Fruit fly (Drosophila melanogaster) whole organism, embryonic: Measurements from ENCODE around the gene CG6733.

Experiments
- ATbp ChIP-seq: fragments of 200-800 bp; sonication (Bioruptor generic); optimal IDR thresholded peaks from 2 replicates; lab custom pipeline; 2017; ENCODE audit warnings: missing biosample characterization, mild to moderate bottlenecking, missing genetic modification characterization, missing genetic modification reagents
- Atf6 ChIP-seq: fragments of 200-800 bp; sonication (Bioruptor generic); IDR thresholded peaks from 2 replicates; pipeline ENCODE4 v1.3.6; 2022; ENCODE audit warnings: missing biosample characterization, missing genetic modification characterization
- BtbVII ChIP-seq: fragments of 200-800 bp; sonication (Bioruptor generic); optimal IDR thresholded peaks from 3 replicates; lab custom pipeline; 2017; ENCODE audit warnings: missing biosample characterization, mild to moderate bottlenecking, missing genetic modification characterization
- CG10209 ChIP-seq: fragments of 200-800 bp; sonication (Bioruptor generic); optimal IDR thresholded peaks from 3 replicates; lab custom pipeline; 2017; ENCODE audit warnings: missing biosample characterization, mild to moderate bottlenecking, missing genetic modification characterization, missing genetic modification reagents
- CG10366 ChIP-seq: fragments of 200-800 bp; sonication (Bioruptor generic); IDR thresholded peaks from 2 replicates; pipeline ENCODE4 v1.3.6; 2022; ENCODE audit warnings: missing biosample characterization, missing genetic modification characterization
- CG11398 ChIP-seq: fragments of 200-800 bp; sonication (Bioruptor generic); optimal IDR thresholded peaks from 2 replicates; lab custom pipeline; 2016; ENCODE audit warnings: missing biosample characterization, missing genetic modification characterization
- CG12104 ChIP-seq: fragments of 200-800 bp; sonication (Bioruptor generic); optimal IDR thresholded peaks from 3 replicates; lab custom pipeline; 2016; ENCODE audit warnings: missing biosample characterization, missing genetic modification characterization
- CG12391 ChIP-seq: fragments of 200-800 bp; sonication (Bioruptor generic); optimal IDR thresholded peaks from 3 replicates; lab custom pipeline; 2018; ENCODE audit warnings: missing biosample characterization, mild to moderate bottlenecking, missing genetic modification characterization, moderate library complexity
- CG13424 ChIP-seq: fragments of 200-800 bp; sonication (Bioruptor generic); optimal IDR thresholded peaks from 2 replicates; lab custom pipeline; 2019; ENCODE audit warnings: missing biosample characterization, mild to moderate bottlenecking, missing genetic modification characterization, moderate library complexity
- CG17186 ChIP-seq: fragments of 200-800 bp; sonication (Bioruptor generic); optimal IDR thresholded peaks from 3 replicates; lab custom pipeline; 2017; ENCODE audit warnings: missing biosample characterization, missing genetic modification reagents, missing genetic modification characterization
- CG17385 ChIP-seq: fragments of 200-800 bp; sonication (Bioruptor generic); optimal IDR thresholded peaks from 3 replicates; lab custom pipeline; 2018; ENCODE audit warnings: missing biosample characterization, mild to moderate bottlenecking, missing genetic modification characterization
- CG17568 ChIP-seq: fragments of 200-800 bp; sonication (Bioruptor generic); optimal IDR thresholded peaks from 2 replicates; lab custom pipeline; 2018; ENCODE audit warnings: missing biosample characterization, mild to moderate bottlenecking, missing genetic modification characterization, moderate library complexity
- CG31224 ChIP-seq: fragments of 200-800 bp; sonication (Bioruptor generic); IDR thresholded peaks from 2 replicates; pipeline ENCODE4 v1.3.6; 2022; ENCODE audit warnings: missing biosample characterization, missing genetic modification characterization
- CG31365 ChIP-seq: fragments of 200-800 bp; sonication (Bioruptor generic); optimal IDR thresholded peaks from 2 replicates; lab custom pipeline; 2018; ENCODE audit warnings: missing biosample characterization, mild to moderate bottlenecking, missing genetic modification characterization
- CG34376 ChIP-seq: fragments of 200-800 bp; sonication (Bioruptor generic); optimal IDR thresholded peaks from 2 replicates; lab custom pipeline; 2018; ENCODE audit warnings: missing biosample characterization, mild to moderate bottlenecking, missing genetic modification characterization
- CG3847 ChIP-seq: fragments of 200-800 bp; sonication (Bioruptor generic); IDR thresholded peaks from 2 replicates; pipeline ENCODE4 v1.3.6; 2022; ENCODE audit warnings: missing biosample characterization, missing genetic modification characterization
- CG4617 ChIP-seq: fragments of 200-800 bp; sonication (Bioruptor generic); optimal IDR thresholded peaks from 3 replicates; lab custom pipeline; 2016; ENCODE audit warnings: missing biosample characterization, missing genetic modification characterization, borderline replicate concordance
- CG5953 ChIP-seq: fragments of 200-800 bp; sonication (Bioruptor generic); IDR thresholded peaks from 2 replicates; pipeline ENCODE4 v1.3.6; 2022; ENCODE audit warnings: missing biosample characterization, missing genetic modification characterization
- CG6689 ChIP-seq: fragments of 200-800 bp; sonication (Bioruptor generic); IDR thresholded peaks from 2 replicates; pipeline ENCODE4 v1.3.6; 2022; ENCODE audit warnings: missing biosample characterization, missing genetic modification characterization
- CG6765 ChIP-seq: fragments of 200-800 bp; sonication (Bioruptor generic); optimal IDR thresholded peaks from 3 replicates; lab custom pipeline; 2017; ENCODE audit warnings: missing biosample characterization, mild to moderate bottlenecking, missing genetic modification characterization
- CG7745 ChIP-seq: fragments of 200-800 bp; sonication (Bioruptor generic); optimal IDR thresholded peaks from 2 replicates; lab custom pipeline; 2018; ENCODE audit warnings: missing biosample characterization, mild to moderate bottlenecking, missing genetic modification characterization, moderate library complexity
- CG8388 ChIP-seq: fragments of 200-800 bp; sonication (Bioruptor generic); optimal IDR thresholded peaks from 2 replicates; lab custom pipeline; 2019; ENCODE audit warnings: missing biosample characterization, mild to moderate bottlenecking, missing genetic modification characterization, moderate library complexity
- CG9609 ChIP-seq: fragments of 200-800 bp; sonication (Bioruptor generic); optimal IDR thresholded peaks from 3 replicates; lab custom pipeline; 2016; ENCODE audit warnings: missing biosample characterization, missing genetic modification characterization
- Camta ChIP-seq: fragments of 200-800 bp; sonication (Bioruptor generic); optimal IDR thresholded peaks from 2 replicates; lab custom pipeline; 2016; ENCODE audit warnings: missing biosample characterization, missing genetic modification characterization
- Dip2 ChIP-seq: fragments of 200-800 bp; sonication (Bioruptor generic); IDR thresholded peaks from 2 replicates; pipeline ENCODE4 v1.3.6; 2022; ENCODE audit warnings: missing biosample characterization, missing genetic modification characterization
- Dp ChIP-seq: fragments of 200-800 bp; sonication (Bioruptor generic); optimal IDR thresholded peaks from 2 replicates; lab custom pipeline; 2018; ENCODE audit warnings: missing biosample characterization, mild to moderate bottlenecking, missing genetic modification characterization, moderate library complexity
- HLHmδ ChIP-seq: fragments of 200-800 bp; sonication (Bioruptor generic); optimal IDR thresholded peaks from 2 replicates; lab custom pipeline; 2018; ENCODE audit warnings: missing biosample characterization, mild to moderate bottlenecking, missing genetic modification characterization, moderate library complexity
- Hmx ChIP-seq: fragments of 200-800 bp; sonication (Bioruptor generic); optimal IDR thresholded peaks from 2 replicates; lab custom pipeline; 2016; ENCODE audit warnings: missing biosample characterization, missing genetic modification characterization
- Hr51 ChIP-seq, 2 experiments: fragments of 200-800 bp; sonication (Bioruptor generic); optimal IDR thresholded peaks; 2 replicates in 1 of 2; 3 replicates in 1 of 2; lab custom pipeline; 2016 to 2018; ENCODE audit warnings: missing biosample characterization in 2 of 2, missing genetic modification characterization in 2 of 2, mild to moderate bottlenecking in 1 of 2, moderate library complexity in 1 of 2
- Ravus ChIP-seq: fragments of 200-800 bp; sonication (Bioruptor generic); IDR thresholded peaks from 2 replicates; pipeline ENCODE4 v1.3.6; 2022; ENCODE audit warnings: missing biosample characterization, missing genetic modification characterization
- Six4 ChIP-seq: fragments of 200-800 bp; sonication (Bioruptor generic); optimal IDR thresholded peaks from 2 replicates; lab custom pipeline; 2016; ENCODE audit warnings: missing biosample characterization, missing genetic modification characterization
- Sry-δ ChIP-seq: fragments of 200-800 bp; sonication (Bioruptor generic); optimal IDR thresholded peaks from 2 replicates; lab custom pipeline; 2016; ENCODE audit warnings: missing biosample characterization, missing genetic modification characterization
- TFAM ChIP-seq: fragments of 200-800 bp; sonication (Bioruptor generic); optimal IDR thresholded peaks from 2 replicates; lab custom pipeline; 2017; ENCODE audit warnings: missing biosample characterization, missing genetic modification characterization, inconsistent platforms
- btn ChIP-seq: fragments of 200-800 bp; sonication (Bioruptor generic); optimal IDR thresholded peaks from 2 replicates; lab custom pipeline; 2016; ENCODE audit warnings: missing biosample characterization, missing genetic modification characterization
- ci ChIP-seq: fragments of 200-800 bp; sonication (Bioruptor generic); IDR thresholded peaks from 3 replicates; pipeline ENCODE4 v1.3.6; 2022; ENCODE audit warnings: missing biosample characterization, missing genetic modification characterization
- corto ChIP-seq: fragments of 200-800 bp; sonication (Bioruptor generic); optimal IDR thresholded peaks from 2 replicates; lab custom pipeline; 2016; ENCODE audit warnings: missing biosample characterization, mild to moderate bottlenecking, missing genetic modification characterization, moderate library complexity
- dimm ChIP-seq: fragments of 200-800 bp; sonication (Bioruptor generic); IDR thresholded peaks from 2 replicates; pipeline ENCODE4 v1.3.6; 2022; ENCODE audit warnings: missing biosample characterization, missing genetic modification characterization
- fd102C ChIP-seq: fragments of 200-800 bp; sonication (Bioruptor generic); optimal IDR thresholded peaks from 2 replicates; lab custom pipeline; 2018; ENCODE audit warnings: missing biosample characterization, mild to moderate bottlenecking, missing genetic modification characterization, moderate library complexity
- gce ChIP-seq: fragments of 200-800 bp; sonication (Bioruptor generic); IDR thresholded peaks from 3 replicates; pipeline ENCODE4 v1.3.6; 2022; ENCODE audit warnings: missing biosample characterization, missing genetic modification characterization
- grau ChIP-seq: fragments of 200-800 bp; optimal IDR thresholded peaks from 3 replicates; lab custom pipeline; 2019; ENCODE audit warnings: missing biosample characterization, mild to moderate bottlenecking, missing genetic modification characterization, moderate library complexity
- gsb-n ChIP-seq: fragments of 200-800 bp; sonication (Bioruptor generic); optimal IDR thresholded peaks from 3 replicates; lab custom pipeline; 2018; ENCODE audit warnings: missing biosample characterization, mild to moderate bottlenecking, missing genetic modification characterization
- her ChIP-seq: fragments of 200-800 bp; sonication (Bioruptor generic); optimal IDR thresholded peaks from 2 replicates; lab custom pipeline; 2016; ENCODE audit warnings: missing biosample characterization, missing genetic modification characterization
- onecut ChIP-seq: fragments of 200-800 bp; sonication (Bioruptor generic); IDR thresholded peaks from 2 replicates; pipeline ENCODE4 v1.3.6; 2022; ENCODE audit warnings: missing biosample characterization, missing genetic modification characterization
- pros ChIP-seq: fragments of 200-800 bp; sonication (Bioruptor generic); optimal IDR thresholded peaks from 3 replicates; lab custom pipeline; 2019; ENCODE audit warnings: missing biosample characterization, mild to moderate bottlenecking, missing genetic modification characterization, moderate library complexity
- ranshi ChIP-seq: fragments of 200-800 bp; sonication (Bioruptor generic); IDR thresholded peaks from 2 replicates; pipeline ENCODE4 v1.3.6; 2022; ENCODE audit warnings: missing biosample characterization, missing genetic modification characterization
- so ChIP-seq: fragments of 200-800 bp; sonication (Bioruptor generic); IDR thresholded peaks from 3 replicates; pipeline ENCODE4 v1.3.6; 2022; ENCODE audit warnings: missing biosample characterization, missing genetic modification characterization
- toy ChIP-seq: fragments of 200-800 bp; sonication (Bioruptor generic); IDR thresholded peaks from 2 replicates; pipeline ENCODE4 v1.3.6; 2022; ENCODE audit warnings: missing biosample characterization, missing genetic modification characterization
- unc-4 ChIP-seq: fragments of 200-800 bp; sonication (Bioruptor generic); IDR thresholded peaks from 2 replicates; pipeline ENCODE4 v1.3.6; 2022; ENCODE audit warnings: missing biosample characterization, missing genetic modification characterization; ENCODE audit not compliant: partially characterized antibody
- zfh2 ChIP-seq: fragments of 200-800 bp; sonication (Bioruptor generic); optimal IDR thresholded peaks from 2 replicates; lab custom pipeline; 2016; ENCODE audit warnings: missing biosample characterization, missing genetic modification characterization

Gene CG6733

DNA sequence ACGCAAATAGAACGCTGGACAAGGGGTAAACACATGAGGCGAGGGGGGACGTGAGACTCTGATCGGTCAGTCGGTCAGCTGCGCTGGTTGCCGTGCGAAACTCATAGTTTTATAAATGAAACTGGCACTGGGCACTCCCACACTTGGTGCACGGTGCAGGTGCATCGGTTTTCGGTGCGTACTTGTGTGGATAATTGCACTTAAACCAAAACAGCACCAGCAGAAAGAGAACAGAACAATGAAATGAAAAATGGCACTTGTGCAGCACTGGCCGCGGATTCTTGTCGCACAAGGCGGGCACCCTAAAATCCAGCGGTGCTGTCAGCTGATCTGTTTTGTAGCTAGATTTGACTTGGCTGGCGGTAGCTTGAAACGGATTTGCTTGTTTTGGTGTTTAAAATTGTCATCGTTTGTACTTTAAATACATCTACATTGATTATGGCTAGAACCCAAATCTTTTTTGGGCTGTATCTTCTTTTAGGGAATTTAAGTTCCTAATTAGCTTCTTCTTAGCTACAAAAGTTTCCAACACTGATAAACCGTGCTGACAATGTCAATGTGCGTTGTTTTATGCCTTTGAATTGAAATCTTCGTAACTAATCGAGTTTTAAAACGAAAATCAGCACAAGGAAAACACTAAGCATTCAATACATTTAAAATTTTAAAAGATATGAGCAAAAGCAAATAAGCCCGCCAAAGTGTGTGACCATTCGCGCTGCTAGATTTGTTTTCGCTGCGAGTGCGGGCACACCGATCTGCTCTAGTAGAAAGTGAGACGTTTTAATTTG is 20.3 kb downstream of the CG6733 start, which contains the start of the genes Rassf and CenB1A (continued):
- TF ChIP-seq ci (GFP tag; lab: Robert Waterston, UW) (no peak), CG31224 (GFP tag; lab: Robert Waterston, UW) (0 out of 2 replicates have a peak, but pooled peaks have one; percentile 15), BtbVII (GFP tag; lab: Kevin White, UChicago) (no peak), Atf6 (no peak), corto (GFP tag; lab: Kevin White, UChicago) (no peak), CG6689 (peak; percentile 31; the same call in 1 of the 2 replicates), Dp (GFP tag; lab: Kevin White, UChicago) (peak; percentile 82), Sry-δ (GFP tag; lab: Kevin White, UChicago) (peak; percentile 48), TFAM (GFP tag; lab: Kevin White, UChicago) (no peak), unc-4 (GFP tag; lab: Robert Waterston, UW) (peak; percentile 46), CG10209 (GFP tag; lab: Kevin White, UChicago) (no peak), Dip2 (no peak), gce (GFP tag; lab: Robert Waterston, UW) (no peak), CG8388 (peak; percentile 9), CG9609 (GFP tag; lab: Kevin White, UChicago) (peak; percentile 63), pros (GFP tag; lab: Kevin White, UChicago) (no peak), CG10366 (peak; percentile 24; the same call in 1 of the 2 replicates), CG12391 (peak; percentile 62), HLHmδ (GFP tag; lab: Kevin White, UChicago) (no peak), toy (GFP tag; lab: Robert Waterston, UW) (no peak), CG4617 (peak; percentile 43), Camta (no peak), dimm (GFP tag; lab: Robert Waterston, UW) (no peak), CG34376 (no peak), btn (no peak), CG31365 (no peak), Hmx (GFP tag; lab: Kevin White, UChicago) (no peak), grau (tag; lab: Kevin White, UChicago) (peak; percentile 27), zfh2 (GFP tag; lab: Kevin White, UChicago) (peak; percentile 80), Ravus (GFP tag; lab: Robert Waterston, UW) (no peak; the same call in 1 of the 2 replicates), onecut (no peak), gsb-n (tag; lab: Kevin White, UChicago) (no peak), so (GFP tag; lab: Robert Waterston, UW) (no peak), Hr51 (GFP tag; optimal IDR thresholded peaks at IDR 0.05; lab: Kevin White, UChicago) (peak; percentile 13 to 20), her (GFP tag; lab: Kevin White, UChicago) (peak; percentile 11), ATbp (GFP tag; lab: Kevin White, UChicago) (no peak), CG7745 (tag; lab: Kevin White, UChicago) (no peak), CG6765 (GFP tag; lab: Kevin White, UChicago) (peak; percentile 31), Six4 (no peak), CG3847 (GFP tag; lab: Robert Waterston, UW) (peak; percentile 77), ranshi (GFP tag; lab: Robert Waterston, UW) (peak; percentile 88), fd102C (GFP tag; lab: Kevin White, UChicago) (no peak), CG12104 (GFP tag; lab: Kevin White, UChicago) (peak; percentile 38), CG17568 (GFP tag; lab: Kevin White, UChicago) (no peak), CG13424 (tag; lab: Kevin White, UChicago) (peak; percentile 13), CG5953 (GFP tag; lab: Robert Waterston, UW) (no peak), CG11398 (no peak), CG17186 (GFP tag; lab: Kevin White, UChicago) (peak; percentile 38), CG17385 (GFP tag; lab: Kevin White, UChicago) (peak; percentile 64)
